Worm (Caenorhabditis elegans): ENCODE data around the gene W01C9.2.

Gene W01C9.2

ce11 chrII:8546975-8547374, 10.8 kb downstream of the W01C9.2 start (continued):
- TF ChIP-seq pha-4 (tag; optimal IDR thresholded peaks at IDR 0.05) = no peak
- no peak for TF ChIP-seq ceh-22 (tag; optimal IDR thresholded peaks at IDR 0.05)
- no peak for TF ChIP-seq pax-1 (tag; optimal IDR thresholded peaks at IDR 0.05)
- TF ChIP-seq ceh-18 (tag; optimal IDR thresholded peaks at IDR 0.05) = peak; percentile 56
- TF ChIP-seq K02D7.2 (tag; optimal IDR thresholded peaks at IDR 0.05) = peak; percentile 85
- TF ChIP-seq pag-3 (tag; optimal IDR thresholded peaks at IDR 0.05; ENCODE audit: borderline replicate concordance) = peak; percentile 27
- TF ChIP-seq C08G9.2 (tag; optimal IDR thresholded peaks at IDR 0.05) = peak; percentile 63
- peak; percentile 65 for TF ChIP-seq nhr-232 (tag; optimal IDR thresholded peaks at IDR 0.05)
- peak; percentile 91 for TF ChIP-seq hlh-8 (tag; optimal IDR thresholded peaks at IDR 0.05)
- TF ChIP-seq pha-2 (tag; optimal IDR thresholded peaks at IDR 0.05) = peak; percentile 89
- TF ChIP-seq ahr-1 (tag; optimal IDR thresholded peaks at IDR 0.05) = peak; percentile 75
- TF ChIP-seq dmd-4 (tag; optimal IDR thresholded peaks at IDR 0.05; ENCODE audit: borderline replicate concordance) = peak; percentile 56
- peak; percentile 11 for TF ChIP-seq hlh-30 (tag; optimal IDR thresholded peaks at IDR 0.05; ENCODE audit: insufficient read depth)
- TF ChIP-seq ceh-34 (tag; optimal IDR thresholded peaks at IDR 0.05) = peak; percentile 90
- TF ChIP-seq ttx-3 (tag; optimal IDR thresholded peaks at IDR 0.05) = peak; percentile 84
- TF ChIP-seq mec-3 (tag; optimal IDR thresholded peaks at IDR 0.05; ENCODE audit: borderline replicate concordance) = no peak

- TF ChIP-seq ref-2 (tag; optimal IDR thresholded peaks at IDR 0.05) (no peak), unc-42 (tag; optimal IDR thresholded peaks at IDR 0.05) (peak; percentile 81), unc-55 (GFP tag; optimal IDR thresholded peaks at IDR 0.05) (no peak), fax-1 (tag; optimal IDR thresholded peaks at IDR 0.05) (no peak), tbx-7 (tag; optimal IDR thresholded peaks at IDR 0.05) (no peak), che-1 (tag; optimal IDR thresholded peaks at IDR 0.05) (no peak), fkh-6 (tag; optimal IDR thresholded peaks at IDR 0.05) (no peak), C08G9.2 (tag; optimal IDR thresholded peaks at IDR 0.05) (no peak)
Observed at ce11 chrII:8551100-8551499, 14.9 kb downstream of the W01C9.2 start.

ce11 chrII:8554568-8554967, 18.4 kb downstream of the W01C9.2 start:
- no peak for TF ChIP-seq ttx-3 (tag; optimal IDR thresholded peaks at IDR 0.05)
- no peak for TF ChIP-seq nfya-1 (tag; optimal IDR thresholded peaks at IDR 0.05)
- TF ChIP-seq ceh-34 (tag; optimal IDR thresholded peaks at IDR 0.05) = no peak
- TF ChIP-seq ref-2 (tag; optimal IDR thresholded peaks at IDR 0.05) = no peak
- no peak for TF ChIP-seq F13H6.1 (tag; optimal IDR thresholded peaks at IDR 0.05)
- TF ChIP-seq ceh-48 (tag; optimal IDR thresholded peaks at IDR 0.05) = no peak
- no peak for TF ChIP-seq C08G9.2 (tag; optimal IDR thresholded peaks at IDR 0.05)
- TF ChIP-seq C38D4.7 (GFP tag; optimal IDR thresholded peaks at IDR 0.05) = no peak
- no peak for TF ChIP-seq gmeb-2 (tag; optimal IDR thresholded peaks at IDR 0.05)
- no peak for TF ChIP-seq hlh-13 (GFP tag; optimal IDR thresholded peaks at IDR 0.05)
- no peak for TF ChIP-seq sox-2 (GFP tag; IDR thresholded peaks at IDR 0.05)
- TF ChIP-seq lim-6 (tag; optimal IDR thresholded peaks at IDR 0.05) = no peak
- TF ChIP-seq fax-1 (tag; optimal IDR thresholded peaks at IDR 0.05) = no peak
- TF ChIP-seq rnt-1 (tag; optimal IDR thresholded peaks at IDR 0.05) = no peak
- TF ChIP-seq hlh-8 (tag; optimal IDR thresholded peaks at IDR 0.05) = no peak
- no peak for TF ChIP-seq sdc-2 (tag; optimal IDR thresholded peaks at IDR 0.05)
- TF ChIP-seq pax-1 (tag; optimal IDR thresholded peaks at IDR 0.05) = no peak

- no peak for TF ChIP-seq ceh-19 (GFP tag; optimal IDR thresholded peaks at IDR 0.05)
- no peak for TF ChIP-seq nhr-11 (tag; optimal IDR thresholded peaks at IDR 0.05)
- TF ChIP-seq gmeb-2 (tag; optimal IDR thresholded peaks at IDR 0.05) = no peak
- TF ChIP-seq sox-4 (tag; optimal IDR thresholded peaks at IDR 0.05) = no peak
- TF ChIP-seq hlh-8 (tag; optimal IDR thresholded peaks at IDR 0.05) = no peak
- TF ChIP-seq lin-11 (tag; optimal IDR thresholded peaks at IDR 0.05) = no peak
- no peak for TF ChIP-seq nhr-232 (tag; optimal IDR thresholded peaks at IDR 0.05)
- TF ChIP-seq fax-1 (tag; optimal IDR thresholded peaks at IDR 0.05) = no peak
- no peak for TF ChIP-seq unc-55 (GFP tag; optimal IDR thresholded peaks at IDR 0.05)
- no peak for TF ChIP-seq unc-86 (tag; optimal IDR thresholded peaks at IDR 0.05)
- no peak for TF ChIP-seq npax-4 (tag; optimal IDR thresholded peaks at IDR 0.05)
- TF ChIP-seq pqm-1 (tag; optimal IDR thresholded peaks at IDR 0.05) = no peak
- TF ChIP-seq T23F11.4 (GFP tag; optimal IDR thresholded peaks at IDR 0.05) = no peak
- no peak for TF ChIP-seq eyg-1 (tag; optimal IDR thresholded peaks at IDR 0.05)
- TF ChIP-seq elt-4 (tag; optimal IDR thresholded peaks at IDR 0.05) = no peak
- TF ChIP-seq ama-1 (optimal IDR thresholded peaks at IDR 0.05) = no peak
- no peak for TF ChIP-seq madf-2 (tag; optimal IDR thresholded peaks at IDR 0.05)
- no peak for TF ChIP-seq ceh-30 (tag; optimal IDR thresholded peaks at IDR 0.05)
- no peak for TF ChIP-seq dmd-4 (tag; optimal IDR thresholded peaks at IDR 0.05; ENCODE audit: borderline replicate concordance)
- no peak for TF ChIP-seq C38D4.7 (GFP tag; optimal IDR thresholded peaks at IDR 0.05)
Observed at ce11 chrII:8556166-8556565, 20.0 kb downstream of the W01C9.2 start, which contains the start of gene glb-27. TSS of gene glb-27 (minus strand) at chrII:8556266.
